Fruit fly (Drosophila melanogaster): ENCODE measurements around the gene CG31709.

dm6 chr2L:9569131-9569530, 10.3 kb downstream of the CG31709 start:
- TF ChIP-seq Myc (optimal IDR thresholded peaks at IDR 0.05) (no peak), h (optimal IDR thresholded peaks at IDR 0.05) (no peak), ttk (optimal IDR thresholded peaks at IDR 0.05) (no peak), psq (optimal IDR thresholded peaks at IDR 0.05) (no peak), Sin3A (optimal IDR thresholded peaks at IDR 0.05) (no peak)

Data from Kc167 (cell line).